Fruit fly (Drosophila melanogaster) whole organism, prepupa: ENCODE results near the gene Taf12.

Experiments
- fd59A ChIP-seq: fragments of 200-800 bp; sonication (Bioruptor generic); optimal IDR thresholded peaks from 2 replicates; lab custom pipeline; 2017; ENCODE audit warnings: missing biosample characterization, mild to moderate bottlenecking, missing genetic modification characterization, missing genetic modification reagents
- pdm3 ChIP-seq: fragments of 200-800 bp; sonication (Bioruptor generic); optimal IDR thresholded peaks from 3 replicates; lab custom pipeline; 2016; ENCODE audit warnings: missing biosample characterization, missing genetic modification characterization

dm6 chr3R:11703730-11704129 is 24.2 kb upstream of the Taf12 start, which contains the start of gene I-t:
- no peak for TF ChIP-seq pdm3
- TF ChIP-seq fd59A (GFP tag; lab: Kevin White, UChicago): no peak
